Worm (Caenorhabditis elegans): Measurements from ENCODE around the gene srj-52.

DNA sequence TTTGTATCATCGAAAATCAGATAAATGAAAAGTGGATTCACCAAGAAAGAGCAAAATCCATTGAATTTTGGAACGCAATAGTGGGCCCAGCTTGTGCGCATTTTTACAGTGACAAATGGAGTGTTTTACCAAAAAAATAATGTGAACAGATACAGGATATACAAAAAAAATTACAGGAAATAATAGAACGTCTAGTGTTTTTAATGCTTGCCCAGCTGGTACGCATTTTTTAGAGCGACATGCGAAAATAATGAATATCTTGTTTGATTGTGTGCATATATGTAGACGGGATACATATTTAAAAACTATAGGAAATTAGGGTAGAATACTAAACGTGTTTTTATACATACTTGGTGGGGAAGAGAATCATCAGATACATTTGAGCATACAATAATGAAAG is 40.4 kb upstream of the srj-52 start, which contains the start of gene srj-25:
- TF ChIP-seq hlh-11 (tag; optimal IDR thresholded peaks at IDR 0.05) (no peak), unc-130 (GFP tag; optimal IDR thresholded peaks at IDR 0.05) (no peak), ama-1 (optimal IDR thresholded peaks at IDR 0.05) (no peak), fos-1 (tag; optimal IDR thresholded peaks at IDR 0.05) (no peak), D1046.2 (GFP tag; IDR thresholded peaks at IDR 0.05) (no peak), lin-38 (GFP tag; IDR thresholded peaks at IDR 0.05) (no peak), nhr-76 (tag; optimal IDR thresholded peaks at IDR 0.05) (no peak), nhr-111 (GFP tag; optimal IDR thresholded peaks at IDR 0.05) (no peak), unc-62 (GFP tag; optimal IDR thresholded peaks at IDR 0.05 in 1 of 2) (no peak), unc-62 (tag; optimal IDR thresholded peaks at IDR 0.05) (no peak), sdz-12 (GFP tag; optimal IDR thresholded peaks at IDR 0.05) (no peak), nhr-10 (tag; optimal IDR thresholded peaks at IDR 0.05) (no peak), lin-15B (tag; optimal IDR thresholded peaks at IDR 0.05) (no peak)

Data from whole organism, L4 larva.